Worm (Caenorhabditis elegans) whole organism, early embryonic: Measurements from ENCODE around the gene T05H4.11.

Source experiments
- F13C5.2 ChIP-seq: sonication (generic microtip); optimal IDR thresholded peaks from 2 replicates; lab custom pipeline; 2017; ENCODE audit warnings: mild to moderate bottlenecking, missing genetic modification characterization, inconsistent platforms, missing compliant biosample characterization
- aly-1 ChIP-seq: sonication (generic microtip); optimal IDR thresholded peaks from 2 replicates; lab custom pipeline; 2016; ENCODE audit warnings: missing genetic modification characterization, missing compliant biosample characterization
- ama-1 ChIP-seq: fragments of 150-350 bp; optimal IDR thresholded peaks from 2 replicates; lab custom pipeline; 2014
- ceh-36 ChIP-seq: sonication (generic microtip); optimal IDR thresholded peaks from 2 replicates; lab custom pipeline; 2016; ENCODE audit warnings: missing genetic modification characterization, inconsistent platforms, missing compliant biosample characterization
- ets-7 ChIP-seq: sonication (generic microtip); optimal IDR thresholded peaks from 2 replicates; lab custom pipeline; 2016; ENCODE audit warnings: missing genotype, missing genetic modification characterization, missing compliant biosample characterization
- flt-1 ChIP-seq: fragments of 200-800 bp; sonication (Bioruptor generic); IDR thresholded peaks from 2 replicates; pipeline ENCODE4 v1.3.6; 2022; ENCODE audit warnings: missing genetic modification characterization, missing compliant biosample characterization
- hmbx-1 ChIP-seq: sonication (generic microtip); optimal IDR thresholded peaks from 2 replicates; lab custom pipeline; 2016; ENCODE audit warnings: mild to moderate bottlenecking, missing genetic modification characterization, missing compliant biosample characterization
- hnd-1 ChIP-seq: sonication (generic microtip); optimal IDR thresholded peaks from 2 replicates; lab custom pipeline; 2016; ENCODE audit warnings: missing genetic modification characterization, missing compliant biosample characterization
- pes-1 ChIP-seq: fragments of 200-800 bp; sonication (Bioruptor generic); IDR thresholded peaks from 2 replicates; pipeline ENCODE4 v1.3.6; 2022; ENCODE audit warnings: missing genetic modification reagents, missing genetic modification characterization, missing compliant biosample characterization
- scrt-1 ChIP-seq: fragments of 200-800 bp; sonication (Bioruptor generic); IDR thresholded peaks from 2 replicates; pipeline ENCODE4 v1.3.6; 2022; ENCODE audit warnings: missing genetic modification characterization, missing compliant biosample characterization
- tbx-37 ChIP-seq: fragments of 200-800 bp; sonication (Bioruptor generic); conservative IDR thresholded peaks from 2 replicates; pipeline ENCODE4 v1.3.6; 2022; ENCODE audit warnings: missing genetic modification reagents, missing genetic modification characterization, missing compliant biosample characterization
- tra-4 ChIP-seq: sonication (generic microtip); optimal IDR thresholded peaks from 2 replicates; lab custom pipeline; 2017; ENCODE audit warnings: missing genetic modification characterization, missing compliant biosample characterization

ce11 chrV:6433446-6434178 lies 7.6 kb upstream of the T05H4.11 start, which contains the start of the genes gad-1 and erfa-1:
- TF ChIP-seq hnd-1 (tag; lab: Kevin White, UChicago) (no peak), ceh-36 (no peak), scrt-1 (GFP tag; lab: Robert Waterston, UW) (no peak), flt-1 (no peak), hmbx-1 (no peak), tbx-37 (GFP tag; lab: Robert Waterston, UW) (peak; percentile 71), ama-1 (no peak), F13C5.2 (no peak), ets-7 (tag; lab: Kevin White, UChicago) (no peak), pes-1 (GFP tag; lab: Robert Waterston, UW) (no peak), tra-4 (no peak), aly-1 (tag; lab: Kevin White, UChicago) (no peak)
